Worm (Caenorhabditis elegans) whole organism, L4/young adult: Measurements from ENCODE around the gene ZK402.1.

Experiments
- W03F9.2 ChIP-seq: fragments of 150-350 bp; optimal IDR thresholded peaks from 2 replicates; lab custom pipeline; 2014; ENCODE audit warnings: missing biosample characterization, missing genetic modification characterization
- dao-5 ChIP-seq: sonication (generic microtip); optimal IDR thresholded peaks from 2 replicates; lab custom pipeline; 2016; ENCODE audit warnings: missing genotype, missing genetic modification characterization, moderate library complexity, missing compliant biosample characterization
- him-1 ChIP-seq: sonication (generic microtip); optimal IDR thresholded peaks from 2 replicates; lab custom pipeline; 2016; ENCODE audit warnings: missing genotype, missing genetic modification reagents, missing genetic modification characterization, missing compliant biosample characterization

ce11 chrX:1445696-1446095 lies 41.6 kb downstream of the ZK402.1 start:
- TF ChIP-seq him-1: no peak
- no peak for TF ChIP-seq dao-5 (tag; lab: Kevin White, UChicago)
- TF ChIP-seq W03F9.2 (tag; lab: Kevin White, UChicago): no peak
